Fruit fly (Drosophila melanogaster) whole organism: ENCODE data around the gene hemo.

Experiments
- CG8478 ChIP-seq: fragments of >200 bp; optimal IDR thresholded peaks from 2 replicates; lab custom pipeline; 2018; ENCODE audit warnings: inconsistent platforms
- Dll ChIP-seq: fragments of >200 bp; optimal IDR thresholded peaks from 2 replicates; lab custom pipeline; 2017
- EcR ChIP-seq, 2 experiments: fragments of >200 bp; optimal IDR thresholded peaks; 2 replicates each; lab custom pipeline; 2017; ENCODE audit warnings: missing biosample characterization in 2 of 2, missing genetic modification characterization in 2 of 2, missing genetic modification reagents in 2 of 2
- pan ChIP-seq: fragments of >200 bp; optimal IDR thresholded peaks from 2 replicates; lab custom pipeline; 2017
- psq ChIP-seq: fragments of >200 bp; optimal IDR thresholded peaks from 2 replicates; lab custom pipeline; 2017
- usp ChIP-seq: fragments of >200 bp; optimal IDR thresholded peaks from 2 replicates; lab custom pipeline; 2017; ENCODE audit warnings: missing biosample characterization, missing genetic modification characterization, mixed read lengths

dm6 chr3R:18580979-18581378 is 16.0 kb upstream of the hemo start:
- no peak for TF ChIP-seq psq (lab: Kevin White, UChicago)
- no peak for TF ChIP-seq usp (GFP tag; lab: Kevin White, UChicago)
- no peak for TF ChIP-seq pan (lab: Kevin White, UChicago)
- no peak for TF ChIP-seq Dll (lab: Kevin White, UChicago)
- no peak for TF ChIP-seq EcR (GFP tag; optimal IDR thresholded peaks at IDR 0.05; lab: Kevin White, UChicago)
- TF ChIP-seq CG8478 (lab: Kevin White, UChicago): no peak
